Fruit fly (Drosophila melanogaster) whole organism, embryonic: ENCODE results near the gene CG44000.

ENCODE experiments used
- ATbp ChIP-seq: fragments of 200-800 bp; sonication (Bioruptor generic); optimal IDR thresholded peaks from 2 replicates; lab custom pipeline; 2017; ENCODE audit warnings: missing biosample characterization, mild to moderate bottlenecking, missing genetic modification characterization, missing genetic modification reagents
- Atf3 ChIP-seq: fragments of 200-800 bp; sonication (Bioruptor generic); optimal IDR thresholded peaks from 3 replicates; lab custom pipeline; 2016; ENCODE audit warnings: missing biosample characterization, missing genetic modification characterization
- CG10543 ChIP-seq: fragments of 200-800 bp; sonication (Bioruptor generic); optimal IDR thresholded peaks from 3 replicates; lab custom pipeline; 2017; ENCODE audit warnings: missing biosample characterization, mild to moderate bottlenecking, missing genetic modification characterization, moderate library complexity
- CG10979 ChIP-seq: fragments of 200-800 bp; sonication (Bioruptor generic); optimal IDR thresholded peaks from 2 replicates; lab custom pipeline; 2018; ENCODE audit warnings: missing biosample characterization, mild to moderate bottlenecking, missing genetic modification characterization, moderate library complexity
- CG11504 ChIP-seq: fragments of 200-800 bp; sonication (Bioruptor generic); optimal IDR thresholded peaks from 3 replicates; lab custom pipeline; 2019; ENCODE audit warnings: missing biosample characterization, mild to moderate bottlenecking, missing genetic modification characterization, moderate library complexity
- CG11696 ChIP-seq: fragments of 200-800 bp; sonication (Bioruptor generic); IDR thresholded peaks from 2 replicates; pipeline ENCODE4 v1.3.6; 2022; ENCODE audit warnings: missing biosample characterization, missing genetic modification characterization
- CG12155 ChIP-seq: fragments of 200-800 bp; sonication (Bioruptor generic); optimal IDR thresholded peaks from 3 replicates; lab custom pipeline; 2016; ENCODE audit warnings: missing biosample characterization, missing genetic modification characterization
- CG12236 ChIP-seq: fragments of 200-800 bp; sonication (Bioruptor generic); optimal IDR thresholded peaks from 2 replicates; lab custom pipeline; 2016; ENCODE audit warnings: missing biosample characterization, missing genetic modification characterization
- CG13296 ChIP-seq: fragments of 200-800 bp; sonication (Bioruptor generic); optimal IDR thresholded peaks from 3 replicates; lab custom pipeline; 2018; ENCODE audit warnings: missing biosample characterization, mild to moderate bottlenecking, missing genetic modification characterization
- CG17186 ChIP-seq: fragments of 200-800 bp; sonication (Bioruptor generic); optimal IDR thresholded peaks from 3 replicates; lab custom pipeline; 2017; ENCODE audit warnings: missing biosample characterization, missing genetic modification reagents, missing genetic modification characterization
- CG17568 ChIP-seq: fragments of 200-800 bp; sonication (Bioruptor generic); optimal IDR thresholded peaks from 2 replicates; lab custom pipeline; 2018; ENCODE audit warnings: missing biosample characterization, mild to moderate bottlenecking, missing genetic modification characterization, moderate library complexity
- CG1792 ChIP-seq: fragments of 200-800 bp; sonication (Bioruptor generic); optimal IDR thresholded peaks from 2 replicates; lab custom pipeline; 2016; ENCODE audit warnings: missing biosample characterization, missing genetic modification characterization
- CG30403 ChIP-seq: fragments of 200-800 bp; sonication (Bioruptor generic); optimal IDR thresholded peaks from 3 replicates; lab custom pipeline; 2016; ENCODE audit warnings: missing biosample characterization, missing genetic modification characterization
- CG30431 ChIP-seq: fragments of 200-800 bp; sonication (Bioruptor generic); optimal IDR thresholded peaks from 2 replicates; lab custom pipeline; 2017; ENCODE audit warnings: missing biosample characterization, missing genetic modification characterization
- CG3407 ChIP-seq: fragments of 200-800 bp; sonication (Bioruptor generic); optimal IDR thresholded peaks from 2 replicates; lab custom pipeline; 2018; ENCODE audit warnings: missing biosample characterization, mild to moderate bottlenecking, missing genetic modification characterization
- CG34376 ChIP-seq: fragments of 200-800 bp; sonication (Bioruptor generic); optimal IDR thresholded peaks from 2 replicates; lab custom pipeline; 2018; ENCODE audit warnings: missing biosample characterization, mild to moderate bottlenecking, missing genetic modification characterization
- CG4424 ChIP-seq: fragments of 200-800 bp; sonication (Bioruptor generic); optimal IDR thresholded peaks from 3 replicates; lab custom pipeline; 2016; ENCODE audit warnings: missing biosample characterization, missing genetic modification characterization
- CG5180 ChIP-seq: fragments of 200-800 bp; sonication (Bioruptor generic); optimal IDR thresholded peaks from 3 replicates; lab custom pipeline; 2017; ENCODE audit warnings: missing biosample characterization, missing genetic modification characterization, mild to moderate bottlenecking, moderate library complexity, missing genetic modification reagents
- CG7839 ChIP-seq: fragments of 200-800 bp; sonication (Bioruptor generic); optimal IDR thresholded peaks from 3 replicates; lab custom pipeline; 2018; ENCODE audit warnings: missing biosample characterization, mild to moderate bottlenecking, missing genetic modification characterization, moderate library complexity
- CG9876 ChIP-seq: fragments of 200-800 bp; sonication (Bioruptor generic); optimal IDR thresholded peaks from 2 replicates; lab custom pipeline; 2016; ENCODE audit warnings: missing biosample characterization, missing genetic modification characterization
- CTCF ChIP-seq: fragments of 200-800 bp; sonication (Bioruptor generic); optimal IDR thresholded peaks from 2 replicates; lab custom pipeline; 2017; ENCODE audit warnings: missing biosample characterization, mild to moderate bottlenecking, missing genetic modification characterization, moderate library complexity
- GATAe ChIP-seq: fragments of 200-800 bp; sonication (Bioruptor generic); conservative IDR thresholded peaks from 2 replicates; pipeline ENCODE4 v1.3.6; 2022; ENCODE audit warnings: missing biosample characterization, missing genetic modification characterization
- Lim3 ChIP-seq: fragments of 200-800 bp; sonication (Bioruptor generic); IDR thresholded peaks from 2 replicates; pipeline ENCODE4 v1.3.6; 2022; ENCODE audit warnings: missing biosample characterization, missing genetic modification characterization
- Mad ChIP-seq: fragments of 200-800 bp; sonication (Bioruptor generic); optimal IDR thresholded peaks from 2 replicates; lab custom pipeline; 2016; ENCODE audit warnings: missing biosample characterization, missing genetic modification characterization
- Rfx ChIP-seq: fragments of 200-800 bp; sonication (Bioruptor generic); IDR thresholded peaks from 2 replicates; pipeline ENCODE4 v1.3.6; 2022; ENCODE audit warnings: missing biosample characterization, missing genetic modification characterization
- Sox100B ChIP-seq: fragments of 200-800 bp; sonication (Bioruptor generic); optimal IDR thresholded peaks from 3 replicates; lab custom pipeline; 2018; ENCODE audit warnings: missing biosample characterization, mild to moderate bottlenecking, missing genetic modification characterization
- Taf1 ChIP-seq: fragments of 200-800 bp; sonication (Bioruptor generic); IDR thresholded peaks from 2 replicates; pipeline ENCODE4 v1.3.6; 2022; ENCODE audit warnings: missing biosample characterization, missing genetic modification characterization
- Vsx1 ChIP-seq: fragments of 200-800 bp; sonication (Bioruptor generic); optimal IDR thresholded peaks from 2 replicates; lab custom pipeline; 2017; ENCODE audit warnings: missing biosample characterization, mild to moderate bottlenecking, missing genetic modification characterization, missing genetic modification reagents
- ac ChIP-seq: fragments of 200-800 bp; sonication (Bioruptor generic); optimal IDR thresholded peaks from 3 replicates; lab custom pipeline; 2017; ENCODE audit warnings: missing biosample characterization, mild to moderate bottlenecking, missing genetic modification characterization
- al ChIP-seq: fragments of 200-800 bp; sonication (Bioruptor generic); IDR thresholded peaks from 2 replicates; pipeline ENCODE4 v1.3.6; 2022; ENCODE audit warnings: missing biosample characterization, missing genetic modification characterization
- aop ChIP-seq: fragments of 200-800 bp; sonication (Bioruptor generic); IDR thresholded peaks from 2 replicates; pipeline ENCODE4 v1.3.6; 2022; ENCODE audit warnings: missing biosample characterization, missing genetic modification characterization
- ap ChIP-seq: fragments of 200-800 bp; sonication (Bioruptor generic); IDR thresholded peaks from 2 replicates; pipeline ENCODE4 v1.3.6; 2022; ENCODE audit warnings: missing biosample characterization, missing genetic modification characterization
- btn ChIP-seq: fragments of 200-800 bp; sonication (Bioruptor generic); optimal IDR thresholded peaks from 2 replicates; lab custom pipeline; 2016; ENCODE audit warnings: missing biosample characterization, missing genetic modification characterization
- chif ChIP-seq, 2 experiments: fragments of 200-800 bp; sonication (Bioruptor generic); optimal IDR thresholded peaks; 3 replicates each; lab custom pipeline; 2016; ENCODE audit warnings: missing biosample characterization in 2 of 2, missing genetic modification characterization in 2 of 2
- gem ChIP-seq: fragments of 200-800 bp; sonication (Bioruptor generic); optimal IDR thresholded peaks from 2 replicates; lab custom pipeline; 2019; ENCODE audit warnings: missing biosample characterization, mild to moderate bottlenecking, missing genetic modification characterization, moderate library complexity
- hkb ChIP-seq, 2 experiments: fragments of 200-800 bp in 1 of 2; fragments of >200 bp in 1 of 2; sonication (Bioruptor generic) in 1 of 2; IDR thresholded peaks in 1 of 2; optimal IDR thresholded peaks in 1 of 2; 2 replicates each; pipeline versions ENCODE4 v1.3.6 to Lab custom; 2017 to 2022; ENCODE audit warnings: missing biosample characterization in 1 of 2, missing genetic modification characterization in 1 of 2
- hth ChIP-seq: fragments of >200 bp; optimal IDR thresholded peaks from 2 replicates; lab custom pipeline; 2017; ENCODE audit warnings: inconsistent platforms
- odd ChIP-seq: fragments of 200-800 bp; sonication (Bioruptor generic); optimal IDR thresholded peaks from 2 replicates; lab custom pipeline; 2017; ENCODE audit warnings: missing biosample characterization, mild to moderate bottlenecking, missing genetic modification characterization
- prd ChIP-seq, 3 experiments: fragments of >200 bp in 2 of 3; fragments of 200-800 bp in 1 of 3; sonication (Bioruptor generic) in 1 of 3; optimal IDR thresholded peaks in 2 of 3; IDR thresholded peaks in 1 of 3; 2 replicates in 2 of 3; 3 replicates in 1 of 3; pipeline versions ENCODE4 v1.3.6 to Lab custom; 2017 to 2022; ENCODE audit warnings: missing biosample characterization in 1 of 3, missing genetic modification characterization in 1 of 3
- pum ChIP-seq: fragments of 200-800 bp; sonication (Bioruptor generic); optimal IDR thresholded peaks from 2 replicates; lab custom pipeline; 2016; ENCODE audit warnings: missing biosample characterization, missing genetic modification characterization
- repo ChIP-seq: fragments of 200-800 bp; sonication (Bioruptor generic); optimal IDR thresholded peaks from 2 replicates; lab custom pipeline; 2016; ENCODE audit warnings: missing biosample characterization, missing genetic modification characterization
- scrt ChIP-seq: fragments of 200-800 bp; sonication (Bioruptor generic); optimal IDR thresholded peaks from 2 replicates; lab custom pipeline; 2018; ENCODE audit warnings: missing biosample characterization, mild to moderate bottlenecking, missing genetic modification characterization, moderate library complexity
- sim ChIP-seq: fragments of 200-800 bp; sonication (Bioruptor generic); IDR thresholded peaks from 2 replicates; pipeline ENCODE4 v1.3.6; 2022; ENCODE audit warnings: missing biosample characterization, missing genetic modification characterization
- tna ChIP-seq: fragments of 200-800 bp; sonication (Bioruptor generic); IDR thresholded peaks from 2 replicates; pipeline ENCODE4 v1.3.6; 2022; ENCODE audit warnings: missing biosample characterization, missing genetic modification characterization; ENCODE audit not compliant: partially characterized antibody
- ttk ChIP-seq: fragments of 200-800 bp; sonication (Bioruptor generic); IDR thresholded peaks from 2 replicates; pipeline ENCODE4 v2.1.2; 2022; ENCODE audit warnings: missing biosample characterization, missing genetic modification characterization
- wek ChIP-seq: fragments of 200-800 bp; sonication (Bioruptor generic); optimal IDR thresholded peaks from 3 replicates; lab custom pipeline; 2018; ENCODE audit warnings: missing biosample characterization, mild to moderate bottlenecking, missing genetic modification characterization, moderate library complexity
- wor ChIP-seq: fragments of 200-800 bp; sonication (Bioruptor generic); IDR thresholded peaks from 2 replicates; pipeline ENCODE4 v1.3.6; 2022; ENCODE audit warnings: missing biosample characterization, missing genetic modification characterization
- z ChIP-seq: fragments of 200-800 bp; sonication (Bioruptor generic); IDR thresholded peaks from 3 replicates; pipeline ENCODE4 v1.3.6; 2022; ENCODE audit warnings: missing biosample characterization, missing genetic modification characterization
- zen2 ChIP-seq: fragments of 200-800 bp; sonication (Bioruptor generic); IDR thresholded peaks from 3 replicates; pipeline ENCODE4 v1.3.6; 2022; ENCODE audit warnings: missing biosample characterization, missing genetic modification characterization; ENCODE audit not compliant: partially characterized antibody

CG44000 gene

DNA sequence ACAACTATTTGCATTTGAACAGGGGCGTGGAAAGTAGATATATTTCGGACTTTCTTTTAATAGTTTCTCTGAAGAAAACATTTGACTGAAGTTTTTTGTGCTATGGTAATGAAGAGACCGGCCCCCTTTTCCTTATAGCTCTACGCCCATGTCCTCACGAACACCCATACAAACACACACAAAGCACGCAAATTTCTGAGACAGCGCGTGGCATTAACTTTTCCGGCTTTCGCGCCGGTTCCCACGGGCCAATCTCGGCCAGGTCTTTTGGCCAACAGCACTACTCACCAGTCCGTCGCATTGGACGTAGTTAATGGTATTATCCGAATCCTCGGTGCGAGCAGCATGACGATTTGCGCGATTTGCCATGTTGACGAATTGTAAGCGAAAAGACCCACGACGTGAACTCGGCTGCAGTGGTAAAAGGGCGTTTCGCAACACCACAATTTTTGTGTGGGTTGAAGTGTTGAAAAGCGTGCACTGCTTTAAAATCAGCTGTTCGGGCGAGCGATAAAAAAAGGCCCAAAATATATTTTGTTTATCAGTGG lies 9.4 kb downstream of the CG44000 start, which contains the start of gene senju (continued):
- TF ChIP-seq CG17186 (GFP tag; lab: Kevin White, UChicago), result peak; percentile 83
- peak; percentile 91 for TF ChIP-seq gem (tag; lab: Kevin White, UChicago)
- peak; percentile 15 for TF ChIP-seq ac
- TF ChIP-seq CG12155 (GFP tag; lab: Kevin White, UChicago), result peak; percentile 85
- TF ChIP-seq GATAe (GFP tag; lab: Robert Waterston, UW), result no peak; the same call in 1 of the 2 replicates
- peak; percentile 88 for TF ChIP-seq CG10543 (GFP tag; lab: Kevin White, UChicago)
- TF ChIP-seq al (GFP tag; lab: Robert Waterston, UW), result peak; percentile 39; the same call in 1 of the 2 replicates
- peak; percentile 75; the same call in 1 of the 2 replicates for TF ChIP-seq ap (GFP tag; lab: Robert Waterston, UW)
- no peak for TF ChIP-seq hth (lab: Kevin White, UChicago)
- no peak for TF ChIP-seq tna (GFP tag; lab: Robert Waterston, UW)
- TF ChIP-seq CG11504 (tag; lab: Kevin White, UChicago), result peak; percentile 76
- 0 out of 3 replicates have a peak, but pooled peaks have one; percentile 33 for TF ChIP-seq z (GFP tag; lab: Robert Waterston, UW)
- peak; percentile 90 for TF ChIP-seq CG30403 (GFP tag; lab: Kevin White, UChicago)
- peak; percentile 69 for TF ChIP-seq Sox100B (GFP tag; lab: Kevin White, UChicago)
- peak; percentile 82 to 84 for TF ChIP-seq chif (GFP tag; optimal IDR thresholded peaks at IDR 0.05; lab: Kevin White, UChicago)
- peak; percentile 79 for TF ChIP-seq odd (GFP tag; lab: Kevin White, UChicago)
- TF ChIP-seq Vsx1 (GFP tag; lab: Kevin White, UChicago), result peak; percentile 19
- peak; percentile 37; the same call in 1 of the 2 replicates for TF ChIP-seq Lim3
- TF ChIP-seq CG12236 (GFP tag; lab: Kevin White, UChicago), result peak; percentile 62
- TF ChIP-seq Atf3 (GFP tag; lab: Kevin White, UChicago), result peak; percentile 74
- peak; percentile 76 for TF ChIP-seq CG10979
- peak; percentile 60 for TF ChIP-seq CG1792
- TF ChIP-seq Rfx (GFP tag; lab: Robert Waterston, UW), result peak; percentile 86
- TF ChIP-seq CG9876 (GFP tag; lab: Kevin White, UChicago), result peak; percentile 66
- TF ChIP-seq prd (optimal IDR thresholded peaks at IDR 0.05; lab: Kevin White, UChicago), result no peak
- peak; percentile 84 for TF ChIP-seq prd (GFP tag; IDR thresholded peaks at IDR 0.05; lab: Robert Waterston, UW)
- TF ChIP-seq CTCF, result peak; percentile 55
- peak; percentile 83 for TF ChIP-seq Mad (GFP tag; lab: Kevin White, UChicago)
- TF ChIP-seq sim (GFP tag; lab: Robert Waterston, UW), result peak; percentile 62; the same call in 1 of the 2 replicates
- TF ChIP-seq CG7839 (tag; lab: Kevin White, UChicago), result peak; percentile 79
- TF ChIP-seq hkb (optimal IDR thresholded peaks at IDR 0.05; lab: Kevin White, UChicago), result no peak
- peak; percentile 84 for TF ChIP-seq hkb (GFP tag; IDR thresholded peaks at IDR 0.05; lab: Robert Waterston, UW)
- peak; percentile 61 for TF ChIP-seq CG17568 (GFP tag; lab: Kevin White, UChicago)
- peak; percentile 87 for TF ChIP-seq ATbp (GFP tag; lab: Kevin White, UChicago)
- TF ChIP-seq zen2 (GFP tag; lab: Robert Waterston, UW), result no peak
- TF ChIP-seq wek (GFP tag; lab: Kevin White, UChicago), result peak; percentile 57
- peak; percentile 66 for TF ChIP-seq CG3407
- TF ChIP-seq pum (GFP tag; lab: Kevin White, UChicago), result peak; percentile 83
- peak; percentile 80 for TF ChIP-seq CG13296
- TF ChIP-seq CG30431 (GFP tag; lab: Kevin White, UChicago), result peak; percentile 72
- peak; percentile 78 for TF ChIP-seq btn (GFP tag; lab: Kevin White, UChicago)
- peak; percentile 90 for TF ChIP-seq CG4424
- TF ChIP-seq repo, result peak; percentile 85
- peak; percentile 60 for TF ChIP-seq Taf1 (GFP tag; lab: Robert Waterston, UW)
- peak; percentile 95 for TF ChIP-seq CG34376 (GFP tag; lab: Kevin White, UChicago)
- TF ChIP-seq aop (GFP tag; lab: Robert Waterston, UW), result peak; percentile 40; the same call in 1 of the 2 replicates
- peak; percentile 62 for TF ChIP-seq CG5180 (GFP tag; lab: Kevin White, UChicago)
- TF ChIP-seq ttk, result peak; percentile 69
- no peak for TF ChIP-seq wor
- TF ChIP-seq scrt, result peak; percentile 65
- TF ChIP-seq CG11696, result peak; percentile 53
